Fruit fly (Drosophila melanogaster): ENCODE data around the gene CG34404.

DNA sequence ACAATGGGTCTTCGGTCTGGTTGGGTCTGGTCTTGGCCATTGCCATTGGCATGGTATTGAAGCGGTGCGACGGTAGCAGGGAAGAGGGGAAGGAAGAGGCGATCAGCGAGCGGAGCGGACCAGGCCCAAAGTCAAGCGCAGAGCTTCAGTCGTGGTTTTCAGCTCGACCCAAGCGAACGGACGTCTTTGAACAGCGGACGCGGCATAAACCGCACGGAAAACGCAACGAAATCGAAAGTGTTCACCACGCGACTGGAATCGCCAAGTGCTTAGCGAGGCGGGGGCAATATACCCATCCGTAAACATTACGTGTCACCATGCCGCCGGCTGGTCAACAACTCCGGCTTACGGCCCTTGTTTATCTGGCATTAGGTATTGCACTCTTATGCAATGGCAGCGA lies 51.1 kb downstream of the CG34404 start, which contains the start of gene CG14866:
- TF ChIP-seq Mnt (GFP tag; optimal IDR thresholded peaks at IDR 0.05) = no peak
- TF ChIP-seq CG33017 (tag; optimal IDR thresholded peaks at IDR 0.05) = no peak
- TF ChIP-seq pad (GFP tag; optimal IDR thresholded peaks at IDR 0.05) = no peak
- TF ChIP-seq CG5204 (GFP tag; optimal IDR thresholded peaks at IDR 0.05) = no peak
